Worm (Caenorhabditis elegans) whole organism, midembryonic: ENCODE results near the gene T07H3.7.

Experiments
- T22C8.4 ChIP-seq: fragments of 200-800 bp; sonication (Bioruptor generic); IDR thresholded peaks from 2 replicates; pipeline ENCODE4 v1.3.6; 2022; ENCODE audit warnings: missing genetic modification characterization, missing compliant biosample characterization
- cog-1 ChIP-seq: sonication (generic microtip); optimal IDR thresholded peaks from 2 replicates; lab custom pipeline; 2016; ENCODE audit warnings: missing genetic modification characterization, missing compliant biosample characterization
- flt-1 ChIP-seq: fragments of 200-800 bp; sonication (Bioruptor generic); IDR thresholded peaks from 2 replicates; pipeline ENCODE4 v1.3.6; 2022; ENCODE audit warnings: missing genetic modification characterization, missing compliant biosample characterization
- klf-2 ChIP-seq: fragments of 200-800 bp; sonication (Bioruptor generic); conservative IDR thresholded peaks from 2 replicates; pipeline ENCODE4 v1.3.6; 2022; ENCODE audit warnings: missing genetic modification reagents, missing genetic modification characterization, missing compliant biosample characterization
- med-1 ChIP-seq: sonication (generic microtip); optimal IDR thresholded peaks from 2 replicates; lab custom pipeline; 2017; ENCODE audit warnings: missing genetic modification characterization, mild to moderate bottlenecking, missing compliant biosample characterization, antibody characterized with exemption, missing genetic modification reagents; ENCODE audit not compliant: insufficient read depth
- ref-1 ChIP-seq: fragments of 200-800 bp; sonication (Bioruptor generic); conservative IDR thresholded peaks from 2 replicates; pipeline ENCODE4 v1.3.6; 2022; ENCODE audit warnings: missing genetic modification reagents, missing genetic modification characterization, missing compliant biosample characterization
- tab-1 ChIP-seq: fragments of 200-800 bp; sonication (Bioruptor generic); IDR thresholded peaks from 2 replicates; pipeline ENCODE4 v1.3.6; 2022; ENCODE audit warnings: missing genetic modification characterization, missing compliant biosample characterization
- ztf-23 ChIP-seq: fragments of 200-800 bp; sonication (Bioruptor generic); IDR thresholded peaks from 2 replicates; pipeline ENCODE4 v1.3.6; 2022; ENCODE audit warnings: missing genetic modification reagents, missing genetic modification characterization, missing compliant biosample characterization
- ztf-29 ChIP-seq: fragments of 200-800 bp; sonication (Bioruptor generic); IDR thresholded peaks from 2 replicates; pipeline ENCODE4 v1.3.6; 2022; ENCODE audit warnings: missing genetic modification reagents, missing genetic modification characterization, missing compliant biosample characterization

Gene T07H3.7

DNA sequence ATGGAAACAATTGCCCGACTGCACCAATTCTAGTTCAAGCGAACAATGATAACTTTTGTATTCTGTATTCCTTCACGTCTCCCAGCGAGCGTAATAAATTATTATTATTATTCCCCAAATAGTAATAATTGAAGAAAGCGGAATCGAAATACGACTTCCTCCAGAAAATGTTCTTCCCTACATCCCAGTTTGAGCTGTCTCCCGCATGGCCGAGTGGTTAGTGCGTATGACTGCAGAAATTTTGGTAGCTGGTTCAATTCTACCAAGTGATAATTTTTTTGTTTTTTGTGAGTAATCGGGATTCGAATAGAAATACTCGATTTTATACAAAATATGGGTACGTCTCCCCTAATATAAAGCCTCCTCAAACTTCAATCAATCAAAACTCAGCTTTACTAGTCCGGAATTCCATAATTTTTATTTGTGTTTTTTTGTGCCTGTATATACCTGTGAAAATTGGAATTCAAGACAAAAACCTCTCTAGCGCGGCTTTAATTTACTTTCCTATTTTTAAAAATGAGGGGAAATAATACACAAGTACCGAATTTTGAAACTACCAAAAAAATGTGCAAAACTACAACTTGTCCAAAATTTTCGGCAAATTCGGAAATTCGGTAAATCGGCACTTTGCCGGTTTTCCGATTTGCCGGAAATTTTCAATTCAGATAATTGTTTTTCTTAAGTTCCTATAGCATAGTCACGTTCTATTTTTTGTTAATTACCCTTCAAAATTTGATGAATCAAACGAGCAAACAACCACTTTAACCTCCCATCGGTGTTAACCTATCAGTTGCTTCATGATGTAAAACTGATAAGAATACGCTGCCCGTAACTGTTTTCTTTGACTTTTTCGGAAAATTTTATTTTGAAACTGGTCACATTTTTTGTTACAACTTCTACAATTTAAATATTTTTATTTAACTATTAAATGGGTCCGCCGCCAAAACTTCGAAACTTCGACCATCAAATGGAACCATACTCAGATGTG lies 7.7 kb upstream of the T07H3.7 start, which contains the start of gene bath-46:
Gene bath-46, plus strand, starts transcription at position 806 of the 988 bp plus-strand sequence.
- TF ChIP-seq tab-1 (GFP tag; lab: Robert Waterston, UW) (no peak), ref-1 (GFP tag; lab: Robert Waterston, UW) (no peak), klf-2 (GFP tag; lab: Robert Waterston, UW) (no peak), ztf-29 (GFP tag; lab: Robert Waterston, UW) (no peak), cog-1 (tag; lab: Kevin White, UChicago) (no peak), ztf-23 (GFP tag; lab: Robert Waterston, UW) (no peak), flt-1 (GFP tag; lab: Robert Waterston, UW) (no peak)

DNA sequence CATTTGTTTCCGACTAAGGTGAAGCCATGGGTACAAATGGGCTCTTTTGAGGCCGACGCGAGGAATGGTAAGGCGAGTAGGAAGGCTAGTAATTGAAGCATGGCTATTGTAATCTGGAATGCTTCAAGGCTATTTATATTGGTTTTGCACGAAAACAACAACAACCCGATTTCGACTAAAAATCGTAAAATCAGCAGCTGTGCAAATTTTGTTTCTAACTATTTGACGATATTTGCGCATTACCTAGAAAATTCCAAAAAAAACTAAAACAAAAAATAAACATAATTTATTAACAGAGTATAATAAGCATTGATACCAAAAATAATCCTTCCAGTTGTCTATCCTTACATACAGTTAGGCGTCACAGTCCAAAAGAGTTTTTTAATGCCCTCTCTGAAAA lies 5.4 kb upstream of the T07H3.7 start, which contains the start of gene clec-20:
Gene clec-20, minus strand, starts transcription at position 101 of the 400 bp plus-strand sequence.
- TF ChIP-seq T22C8.4 (GFP tag; lab: Robert Waterston, UW) = no peak
- no peak for TF ChIP-seq ztf-29 (GFP tag; lab: Robert Waterston, UW)
- TF ChIP-seq klf-2 (GFP tag; lab: Robert Waterston, UW) = no peak
- TF ChIP-seq ref-1 (GFP tag; lab: Robert Waterston, UW) = no peak
- TF ChIP-seq ztf-23 (GFP tag; lab: Robert Waterston, UW) = no peak
- no peak for TF ChIP-seq tab-1 (GFP tag; lab: Robert Waterston, UW)
- TF ChIP-seq flt-1 (GFP tag; lab: Robert Waterston, UW) = no peak
- no peak for TF ChIP-seq cog-1 (tag; lab: Kevin White, UChicago)
- TF ChIP-seq med-1 (GFP tag; lab: Kevin White, UChicago) = no peak

DNA sequence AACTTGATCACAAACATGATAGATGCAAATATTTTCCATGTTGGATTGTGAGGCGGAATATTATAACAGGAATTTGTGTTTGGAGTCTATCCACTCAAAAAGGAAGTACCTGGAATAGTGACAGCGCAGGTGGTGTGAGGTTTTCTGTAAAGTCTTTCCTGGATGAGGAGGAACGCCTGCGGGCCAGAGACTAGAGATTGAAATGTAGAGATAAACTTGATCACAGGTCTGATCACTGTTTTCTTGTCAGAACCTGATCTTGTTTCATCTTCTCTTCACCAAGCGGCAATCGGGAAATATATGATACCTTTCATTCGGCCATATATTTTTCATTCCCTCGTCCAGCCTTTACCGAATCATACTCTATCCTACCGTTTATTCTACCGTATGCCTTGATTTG lies 3.4 kb downstream of the T07H3.7 start, which contains the start of gene T07H3.8:
Gene T07H3.8, plus strand, starts transcription at position 301 of the 400 bp plus-strand sequence.
- no peak for TF ChIP-seq klf-2 (GFP tag; lab: Robert Waterston, UW)

ce11 chrII:1584140-1584539 lies 5.6 kb downstream of the T07H3.7 start, which contains the start of gene clec-21:
TSS of gene clec-21 (minus strand) at chrII:1584240.
- TF ChIP-seq ztf-29 (GFP tag; lab: Robert Waterston, UW) (no peak), cog-1 (tag; lab: Kevin White, UChicago) (no peak), tab-1 (GFP tag; lab: Robert Waterston, UW) (no peak), flt-1 (GFP tag; lab: Robert Waterston, UW) (no peak), ztf-23 (GFP tag; lab: Robert Waterston, UW) (no peak), T22C8.4 (GFP tag; lab: Robert Waterston, UW) (no peak), klf-2 (GFP tag; lab: Robert Waterston, UW) (no peak), med-1 (GFP tag; lab: Kevin White, UChicago) (no peak), ref-1 (GFP tag; lab: Robert Waterston, UW) (no peak)

ce11 chrII:1579886-1580285 lies 9.9 kb downstream of the T07H3.7 start, which contains the start of gene math-38:
TSS of gene math-38 (minus strand) at chrII:1579986.
- TF ChIP-seq klf-2 (GFP tag; lab: Robert Waterston, UW) (no peak), ref-1 (GFP tag; lab: Robert Waterston, UW) (no peak), med-1 (GFP tag; lab: Kevin White, UChicago) (no peak), ztf-29 (GFP tag; lab: Robert Waterston, UW) (no peak), cog-1 (tag; lab: Kevin White, UChicago) (no peak)

DNA sequence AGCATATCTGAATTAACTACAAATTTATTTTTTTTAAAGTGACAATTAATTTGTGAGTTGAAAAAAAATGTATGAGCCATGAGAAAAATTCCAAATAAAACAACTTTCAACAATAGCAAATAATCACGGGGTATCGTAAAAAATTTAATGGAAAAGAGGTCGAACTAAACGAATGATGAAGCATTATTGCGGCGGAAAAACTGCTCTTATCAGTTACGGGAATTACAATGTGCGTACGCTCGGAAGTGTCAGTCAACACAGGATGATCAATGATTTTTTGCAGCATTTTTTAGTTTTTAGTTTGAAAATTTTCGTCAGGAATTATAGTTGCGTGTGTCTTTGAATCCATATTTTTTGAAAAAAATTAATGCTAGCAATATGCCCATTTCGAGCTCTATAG lies 13.0 kb downstream of the T07H3.7 start:
- TF ChIP-seq cog-1 (tag; lab: Kevin White, UChicago) (no peak), T22C8.4 (GFP tag; lab: Robert Waterston, UW) (no peak), flt-1 (GFP tag; lab: Robert Waterston, UW) (no peak), med-1 (GFP tag; lab: Kevin White, UChicago) (no peak), tab-1 (GFP tag; lab: Robert Waterston, UW) (no peak), ztf-29 (GFP tag; lab: Robert Waterston, UW) (no peak), klf-2 (GFP tag; lab: Robert Waterston, UW) (no peak), ztf-23 (GFP tag; lab: Robert Waterston, UW) (no peak), ref-1 (GFP tag; lab: Robert Waterston, UW) (no peak)

DNA sequence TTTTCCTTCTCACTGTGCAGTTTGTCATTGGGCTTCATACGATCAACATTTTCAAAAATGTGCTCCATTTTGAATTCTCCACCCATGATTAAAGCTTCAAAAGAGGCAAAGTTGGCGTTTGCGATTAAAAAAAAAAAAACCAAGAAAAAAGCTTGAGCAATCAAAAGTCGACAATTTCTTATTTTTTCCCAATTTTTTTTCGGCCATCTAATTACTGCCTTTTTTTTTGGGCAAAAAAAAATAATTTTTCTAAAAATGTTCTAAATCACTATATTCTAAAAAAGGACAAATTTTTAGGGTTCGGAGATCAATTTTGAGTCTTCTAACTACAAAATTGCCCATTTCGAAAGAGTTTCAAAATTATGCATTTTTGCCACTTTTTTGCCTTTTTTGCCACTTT lies 13.7 kb downstream of the T07H3.7 start, which contains the start of gene K05F6.10:
Gene K05F6.10, minus strand, starts transcription at position 101 of the 400 bp plus-strand sequence.
- no peak for TF ChIP-seq ztf-29 (GFP tag; lab: Robert Waterston, UW)
- TF ChIP-seq ref-1 (GFP tag; lab: Robert Waterston, UW) = no peak
- TF ChIP-seq flt-1 (GFP tag; lab: Robert Waterston, UW) = no peak
- TF ChIP-seq T22C8.4 (GFP tag; lab: Robert Waterston, UW) = no peak
- TF ChIP-seq tab-1 (GFP tag; lab: Robert Waterston, UW) = no peak
- no peak for TF ChIP-seq klf-2 (GFP tag; lab: Robert Waterston, UW)
- no peak for TF ChIP-seq med-1 (GFP tag; lab: Kevin White, UChicago)
- TF ChIP-seq ztf-23 (GFP tag; lab: Robert Waterston, UW) = no peak
- no peak for TF ChIP-seq cog-1 (tag; lab: Kevin White, UChicago)

ce11 chrII:1571032-1571431 lies 18.7 kb downstream of the T07H3.7 start, which contains the start of gene fbxb-46:
TSS of gene fbxb-46 (minus strand) at chrII:1571132.
- TF ChIP-seq T22C8.4 (GFP tag; lab: Robert Waterston, UW) (no peak), tab-1 (GFP tag; lab: Robert Waterston, UW) (no peak), flt-1 (GFP tag; lab: Robert Waterston, UW) (no peak)

- TF ChIP-seq med-1 (GFP tag; lab: Kevin White, UChicago) (no peak), cog-1 (tag; lab: Kevin White, UChicago) (no peak), flt-1 (GFP tag; lab: Robert Waterston, UW) (no peak), T22C8.4 (GFP tag; lab: Robert Waterston, UW) (no peak), ztf-29 (GFP tag; lab: Robert Waterston, UW) (no peak), ref-1 (GFP tag; lab: Robert Waterston, UW) (no peak), tab-1 (GFP tag; lab: Robert Waterston, UW) (no peak), ztf-23 (GFP tag; lab: Robert Waterston, UW) (no peak), klf-2 (GFP tag; lab: Robert Waterston, UW) (no peak)
Measured at ce11 chrII:1568214-1568613, 21.5 kb downstream of the T07H3.7 start, which contains the start of gene fbxb-49. TSS of gene fbxb-49 (plus strand) at chrII:1568514.
